Worm (Caenorhabditis elegans) whole organism, L4 larva: Measurements from ENCODE around the gene C14C11.2.
A peak's percentile ranks its signal among the peaks of the same experiment; 100 is the strongest.

Experiments
- D1046.2 ChIP-seq: fragments of 200-800 bp; sonication (Bioruptor generic); IDR thresholded peaks from 2 replicates; pipeline ENCODE4 v1.3.6; 2022; ENCODE audit warnings: missing genetic modification characterization, missing compliant biosample characterization
- F10B5.3 ChIP-seq: sonication (generic microtip); optimal IDR thresholded peaks from 2 replicates; lab custom pipeline; 2016; ENCODE audit warnings: mild to moderate bottlenecking, missing genetic modification characterization, missing compliant biosample characterization
- F49E8.2 ChIP-seq: sonication (generic microtip); optimal IDR thresholded peaks from 2 replicates; lab custom pipeline; 2016; ENCODE audit warnings: missing compliant biosample characterization, mild to moderate bottlenecking, missing genetic modification characterization, borderline replicate concordance
- Y5F2A.4 ChIP-seq: fragments of 200-800 bp; sonication (Bioruptor generic); optimal IDR thresholded peaks from 2 replicates; lab custom pipeline; 2018; ENCODE audit warnings: mild to moderate bottlenecking, missing genetic modification characterization, missing compliant biosample characterization
- aly-2 ChIP-seq: sonication (generic microtip); optimal IDR thresholded peaks from 2 replicates; lab custom pipeline; 2018; ENCODE audit warnings: missing biosample characterization, missing genetic modification characterization
- arid-1 ChIP-seq: fragments of 200-800 bp; sonication (Bioruptor generic); conservative IDR thresholded peaks from 2 replicates; pipeline ENCODE4 v1.3.6; 2022; ENCODE audit warnings: missing genetic modification reagents, missing genetic modification characterization, missing compliant biosample characterization
- ceh-28 ChIP-seq: fragments of 150-350 bp; optimal IDR thresholded peaks from 2 replicates; lab custom pipeline; 2014; ENCODE audit warnings: missing biosample characterization, missing genetic modification reagents, missing genetic modification characterization
- ceh-62 ChIP-seq: sonication (generic microtip); optimal IDR thresholded peaks from 2 replicates; lab custom pipeline; 2017; ENCODE audit warnings: missing biosample characterization, missing genetic modification characterization
- ceh-82 ChIP-seq: sonication (generic microtip); optimal IDR thresholded peaks from 2 replicates; lab custom pipeline; 2017; ENCODE audit warnings: missing biosample characterization, missing genetic modification characterization
- ctbp-1 ChIP-seq: fragments of 200-800 bp; sonication (Bioruptor generic); IDR thresholded peaks from 2 replicates; pipeline ENCODE4 v1.3.6; 2022; ENCODE audit warnings: missing genetic modification reagents, missing genetic modification characterization, missing compliant biosample characterization
- daf-16 ChIP-seq, 3 experiments: sonication (generic microtip); optimal IDR thresholded peaks; 2 replicates each; lab custom pipeline; 2016 to 2017; ENCODE audit warnings: missing genetic modification characterization in 3 of 3, missing genetic modification reagents in 3 of 3, mild to moderate bottlenecking in 2 of 3, missing compliant biosample characterization in 2 of 3, missing biosample characterization in 1 of 3, moderate library complexity in 1 of 3
- dmd-6 ChIP-seq: fragments of 200-800 bp; sonication (Bioruptor generic); IDR thresholded peaks from 2 replicates; pipeline ENCODE4 v1.3.6; 2022; ENCODE audit warnings: missing genetic modification reagents, missing genetic modification characterization, missing compliant biosample characterization
- duxl-1 ChIP-seq: sonication (generic microtip); optimal IDR thresholded peaks from 2 replicates; lab custom pipeline; 2016; ENCODE audit warnings: mild to moderate bottlenecking, missing genetic modification characterization, moderate library complexity, missing compliant biosample characterization; ENCODE audit not compliant: poor library complexity
- dve-1 ChIP-seq: sonication (generic microtip); optimal IDR thresholded peaks from 2 replicates; lab custom pipeline; 2017; ENCODE audit warnings: antibody characterized with exemption, mild to moderate bottlenecking, missing genetic modification characterization, missing compliant biosample characterization; ENCODE audit not compliant: insufficient read depth
- egl-27 ChIP-seq: sonication (generic microtip); optimal IDR thresholded peaks from 3 replicates; lab custom pipeline; 2017; ENCODE audit warnings: missing biosample characterization, missing genetic modification reagents, missing genetic modification characterization
- hif-1 ChIP-seq, 2 experiments: sonication (generic microtip); optimal IDR thresholded peaks; 2 replicates each; lab custom pipeline; 2016 to 2017; ENCODE audit warnings: missing compliant biosample characterization in 2 of 2, missing genetic modification characterization in 2 of 2, missing genetic modification reagents in 2 of 2, missing genotype in 2 of 2, mild to moderate bottlenecking in 1 of 2
- hlh-11 ChIP-seq: fragments of 200-800 bp; sonication (Bioruptor generic); optimal IDR thresholded peaks from 2 replicates; lab custom pipeline; 2018; ENCODE audit warnings: mild to moderate bottlenecking, missing genetic modification characterization, missing compliant biosample characterization
- hmg-1.1 ChIP-seq: fragments of 200-800 bp; sonication (Bioruptor generic); IDR thresholded peaks from 2 replicates; pipeline ENCODE4 v1.3.6; 2022; ENCODE audit warnings: missing genetic modification reagents, missing genetic modification characterization, missing compliant biosample characterization
- lin-13 ChIP-seq: fragments of 150-350 bp; optimal IDR thresholded peaks from 2 replicates; lab custom pipeline; 2014; ENCODE audit warnings: missing biosample characterization, missing genetic modification reagents, missing genetic modification characterization
- lin-29 ChIP-seq: fragments of 200-800 bp; sonication (Bioruptor generic); IDR thresholded peaks from 2 replicates; pipeline ENCODE4 v1.3.6; 2022; ENCODE audit warnings: missing genetic modification reagents, missing genetic modification characterization, missing compliant biosample characterization
- lir-3 ChIP-seq: sonication (generic microtip); optimal IDR thresholded peaks from 2 replicates; lab custom pipeline; 2016; ENCODE audit warnings: mild to moderate bottlenecking, missing genetic modification characterization, missing compliant biosample characterization
- mdt-29 ChIP-seq: fragments of 200-800 bp; sonication (Bioruptor generic); IDR thresholded peaks from 2 replicates; pipeline ENCODE4 v1.3.6; 2022; ENCODE audit warnings: missing genetic modification reagents, missing genetic modification characterization, missing compliant biosample characterization
- mep-1 ChIP-seq: fragments of 150-350 bp; sonication (generic microtip); optimal IDR thresholded peaks from 3 replicates; lab custom pipeline; 2014; ENCODE audit warnings: missing biosample characterization, missing genetic modification characterization
- mxl-3 ChIP-seq: fragments of 200-800 bp; sonication (Bioruptor generic); optimal IDR thresholded peaks from 2 replicates; lab custom pipeline; 2018; ENCODE audit warnings: mild to moderate bottlenecking, missing genetic modification characterization, missing compliant biosample characterization
- nhr-111 ChIP-seq: fragments of 200-800 bp; sonication (Bioruptor generic); optimal IDR thresholded peaks from 2 replicates; lab custom pipeline; 2018; ENCODE audit warnings: mild to moderate bottlenecking, missing genetic modification characterization, missing compliant biosample characterization
- nhr-42 ChIP-seq: fragments of 200-800 bp; sonication (Bioruptor generic); IDR thresholded peaks from 2 replicates; pipeline ENCODE4 v1.3.6; 2022; ENCODE audit warnings: missing genetic modification characterization, missing compliant biosample characterization
- nhr-77 ChIP-seq: fragments of 150-350 bp; optimal IDR thresholded peaks from 2 replicates; lab custom pipeline; 2014; ENCODE audit warnings: missing biosample characterization, missing genetic modification characterization
- pqm-1 ChIP-seq: sonication (generic microtip); optimal IDR thresholded peaks from 2 replicates; lab custom pipeline; 2017; ENCODE audit warnings: missing biosample characterization, missing genetic modification characterization
- skn-1 ChIP-seq: fragments of 150-350 bp; optimal IDR thresholded peaks from 2 replicates; lab custom pipeline; 2014; ENCODE audit warnings: missing biosample characterization, missing genetic modification characterization
- snpc-1.2 ChIP-seq: fragments of 200-800 bp; sonication (Bioruptor generic); IDR thresholded peaks from 2 replicates; pipeline ENCODE4 v1.3.6; 2022; ENCODE audit warnings: missing genetic modification reagents, missing genetic modification characterization, missing compliant biosample characterization
- tag-97 ChIP-seq: fragments of 200-800 bp; sonication (Bioruptor generic); IDR thresholded peaks from 2 replicates; pipeline ENCODE4 v1.3.6; 2022; ENCODE audit warnings: missing genetic modification characterization, missing compliant biosample characterization
- unc-39 ChIP-seq: sonication (generic microtip); optimal IDR thresholded peaks from 2 replicates; lab custom pipeline; 2017; ENCODE audit warnings: missing biosample characterization, missing genetic modification characterization
- unc-62 ChIP-seq, 3 experiments: fragments of 150-350 bp in 1 of 3; sonication (generic microtip); optimal IDR thresholded peaks in 2 of 3; peaks in 1 of 3; 1 replicate in 1 of 3; 2 replicates in 2 of 3; lab custom pipeline; 2014 to 2017; ENCODE audit warnings: missing biosample characterization in 3 of 3, missing genetic modification characterization in 3 of 3, missing genetic modification reagents in 3 of 3, missing genotype in 1 of 3
- vab-7 ChIP-seq: fragments of 200-800 bp; sonication (Bioruptor generic); IDR thresholded peaks from 2 replicates; pipeline ENCODE4 v1.3.6; 2022; ENCODE audit warnings: missing genetic modification reagents, missing genetic modification characterization, missing compliant biosample characterization
- zip-2 ChIP-seq: fragments of 150-350 bp; optimal IDR thresholded peaks from 2 replicates; lab custom pipeline; 2014; ENCODE audit warnings: missing biosample characterization, missing genetic modification characterization
- ztf-7 ChIP-seq: fragments of 150-350 bp; optimal IDR thresholded peaks from 2 replicates; lab custom pipeline; 2014; ENCODE audit warnings: missing biosample characterization, missing genetic modification characterization

Gene C14C11.2

ce11 chrV:5667337-5667736, 6.4 kb downstream of the C14C11.2 start (continued):
- TF ChIP-seq ctbp-1 (GFP tag; lab: Robert Waterston, UW) (peak; percentile 85), vab-7 (peak; percentile 75), duxl-1 (peak; percentile 88), Y5F2A.4 (GFP tag; lab: Kevin White, UChicago) (peak; percentile 88), ceh-28 (tag; lab: Kevin White, UChicago) (no peak), mxl-3 (GFP tag; lab: Kevin White, UChicago) (no peak), zip-2 (tag; lab: Kevin White, UChicago) (no peak), nhr-42 (GFP tag; lab: Robert Waterston, UW) (peak; percentile 70), lin-13 (peak; percentile 29), F49E8.2 (tag; lab: Kevin White, UChicago) (peak; percentile 81), lin-29 (GFP tag; lab: Robert Waterston, UW) (peak; percentile 76), D1046.2 (GFP tag; lab: Robert Waterston, UW) (peak; percentile 92), hlh-11 (tag; lab: Kevin White, UChicago) (no peak), skn-1 (tag; lab: Kevin White, UChicago) (no peak), aly-2 (tag; lab: Kevin White, UChicago) (no peak), pqm-1 (tag; lab: Kevin White, UChicago) (no peak), F10B5.3 (tag; lab: Kevin White, UChicago) (no peak), hmg-1.1 (0 out of 2 replicates have a peak, but pooled peaks have one; percentile 32), egl-27 (no peak), ceh-62 (tag; lab: Kevin White, UChicago) (no peak), nhr-77 (no peak), ztf-7 (tag; lab: Kevin White, UChicago) (no peak), mdt-29 (GFP tag; lab: Robert Waterston, UW) (peak; percentile 72)

DNA sequence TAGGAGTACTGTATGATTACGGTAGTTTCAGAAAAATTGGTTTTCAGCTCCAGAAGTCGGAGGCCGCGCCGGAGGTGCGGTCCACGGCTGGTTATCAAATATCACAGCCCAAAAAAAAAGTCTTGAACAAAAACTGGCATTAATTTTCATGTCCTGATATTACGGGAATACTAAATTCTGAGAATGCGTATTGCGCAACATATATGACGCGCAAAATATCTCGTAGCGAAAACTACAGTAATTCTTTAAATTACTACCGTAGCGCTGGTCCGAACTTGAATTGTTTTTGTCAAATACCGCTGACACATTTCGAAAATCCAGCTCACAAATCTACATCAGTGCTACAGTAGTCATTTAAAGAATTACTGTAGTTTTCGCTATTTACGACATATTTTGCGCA, 8.0 kb downstream of the C14C11.2 start:
- TF ChIP-seq unc-62 (GFP tag; optimal IDR thresholded peaks at IDR 0.05 in 1 of 2; lab: Kevin White, UChicago) (peak in 1 of 2 experiments; percentile 55), unc-62 (tag; optimal IDR thresholded peaks at IDR 0.05; lab: Kevin White, UChicago) (no peak), dve-1 (tag; lab: Kevin White, UChicago) (no peak)

- TF ChIP-seq unc-62 (GFP tag; optimal IDR thresholded peaks at IDR 0.05 in 1 of 2; lab: Kevin White, UChicago) (no peak), unc-62 (tag; optimal IDR thresholded peaks at IDR 0.05; lab: Kevin White, UChicago) (no peak), ceh-82 (tag; lab: Kevin White, UChicago) (no peak), unc-39 (tag; lab: Kevin White, UChicago) (no peak), snpc-1.2 (GFP tag; lab: Robert Waterston, UW) (no peak), hif-1 (tag; optimal IDR thresholded peaks at IDR 0.05; lab: Kevin White, UChicago) (no peak), arid-1 (GFP tag; lab: Robert Waterston, UW) (no peak), pqm-1 (tag; lab: Kevin White, UChicago) (no peak), ctbp-1 (GFP tag; lab: Robert Waterston, UW) (no peak), dve-1 (tag; lab: Kevin White, UChicago) (no peak), nhr-77 (no peak)
Observed at ce11 chrV:5672270-5672669, 11.3 kb downstream of the C14C11.2 start.

DNA sequence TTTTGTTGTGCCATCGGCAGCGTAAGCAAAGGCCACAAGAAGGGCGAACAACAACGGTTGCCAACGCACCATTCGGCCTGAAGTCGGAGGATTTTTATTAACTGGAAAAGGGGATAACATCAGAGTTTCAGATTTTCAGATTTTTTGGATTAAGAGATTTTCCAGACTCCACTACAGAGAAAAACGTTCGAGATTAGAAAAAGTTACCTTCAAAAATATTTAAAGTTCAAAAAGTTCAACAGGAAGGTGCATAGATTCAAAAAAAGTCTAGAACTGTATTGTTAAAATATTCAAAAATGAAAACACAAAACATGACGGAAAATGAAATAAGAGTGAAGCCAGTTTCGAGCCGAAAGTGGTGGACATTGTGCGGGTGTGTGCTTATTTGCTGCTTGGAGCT, 15.1 kb downstream of the C14C11.2 start, which contains the start of gene pqn-13:
TSS of gene pqn-13 (minus strand) at position 101 of the 400 bp plus-strand sequence.
- TF ChIP-seq egl-27 (no peak), daf-16 (GFP tag; optimal IDR thresholded peaks at IDR 0.05; lab: Kevin White, UChicago) (no peak), daf-16 (tag; optimal IDR thresholded peaks at IDR 0.05; lab: Kevin White, UChicago) (no peak), tag-97 (GFP tag; lab: Robert Waterston, UW) (no peak), dmd-6 (GFP tag; lab: Robert Waterston, UW) (no peak), duxl-1 (no peak), nhr-111 (no peak), ceh-82 (tag; lab: Kevin White, UChicago) (no peak), lir-3 (tag; lab: Kevin White, UChicago) (no peak), hif-1 (tag; optimal IDR thresholded peaks at IDR 0.05; lab: Kevin White, UChicago) (no peak), mep-1 (tag; lab: Kevin White, UChicago) (no peak), ceh-28 (tag; lab: Kevin White, UChicago) (no peak)
